Fruit fly (Drosophila melanogaster) whole organism, pupa: ENCODE results near the gene CG12521.

Source experiments
- CG10348 ChIP-seq: fragments of 200-800 bp; sonication (Bioruptor generic); IDR thresholded peaks from 2 replicates; pipeline ENCODE4 v1.3.6; 2022; ENCODE audit warnings: missing biosample characterization, missing genetic modification characterization
- CG34367 ChIP-seq: fragments of 200-800 bp; sonication (Bioruptor generic); optimal IDR thresholded peaks from 2 replicates; lab custom pipeline; 2018; ENCODE audit warnings: missing biosample characterization, mild to moderate bottlenecking, missing genetic modification characterization
- D1 ChIP-seq: fragments of 200-800 bp; sonication (Bioruptor generic); optimal IDR thresholded peaks from 2 replicates; lab custom pipeline; 2018; ENCODE audit warnings: missing biosample characterization, mild to moderate bottlenecking, missing genetic modification characterization, moderate library complexity
- Pif1B ChIP-seq: fragments of 200-800 bp; sonication (Bioruptor generic); optimal IDR thresholded peaks from 3 replicates; lab custom pipeline; 2016; ENCODE audit warnings: missing biosample characterization, missing genetic modification characterization
- gl ChIP-seq: fragments of 200-800 bp; sonication (Bioruptor generic); optimal IDR thresholded peaks from 2 replicates; lab custom pipeline; 2018; ENCODE audit warnings: missing biosample characterization, mild to moderate bottlenecking, missing genetic modification characterization

DNA sequence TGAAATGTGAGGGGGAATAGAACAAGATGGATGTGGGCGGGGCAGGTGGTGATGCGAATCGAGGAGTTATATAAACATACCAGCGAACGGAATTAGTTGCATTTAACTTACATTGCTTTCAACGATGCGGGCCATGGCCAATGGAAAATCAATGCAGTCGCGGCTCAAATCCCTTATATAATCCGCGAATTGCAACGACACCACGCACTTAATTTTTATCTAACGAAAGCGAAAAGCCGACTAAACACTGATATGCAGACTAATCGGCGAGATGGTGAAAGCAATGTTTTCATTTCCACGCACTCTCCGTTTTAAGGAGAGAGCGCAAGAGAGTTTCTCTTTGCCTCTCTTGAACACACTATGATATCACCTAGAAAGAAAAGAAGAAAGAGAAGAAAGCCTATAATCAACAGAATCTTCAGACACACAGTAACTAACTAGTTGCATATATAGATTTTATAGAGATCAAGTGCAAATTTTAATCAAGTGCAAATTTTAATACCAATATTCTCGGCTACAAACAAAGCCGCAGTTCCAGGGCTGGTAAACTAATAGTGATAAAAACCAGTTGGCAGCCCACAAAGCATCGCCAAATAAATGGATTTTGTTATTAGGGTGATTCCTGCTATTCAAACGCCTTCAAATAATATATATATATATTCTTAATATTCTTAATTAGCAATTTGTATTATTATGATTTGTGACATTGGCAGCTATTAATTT lies 25.7 kb downstream of the CG12521 start, which contains the start of the genes CG11597 and CG5946:
- no peak for TF ChIP-seq gl (tag; lab: Kevin White, UChicago)
- no peak for TF ChIP-seq CG10348 (GFP tag; lab: Robert Waterston, UW)
- no peak for TF ChIP-seq CG34367 (tag; lab: Kevin White, UChicago)
- no peak for TF ChIP-seq Pif1B
- TF ChIP-seq D1: no peak
